Fruit fly (Drosophila melanogaster) whole organism, embryonic: ENCODE results near the gene CG13996.
A peak's percentile ranks its signal among the peaks of the same experiment; 100 is the strongest.

ENCODE experiments used
- B-H1 ChIP-seq: fragments of 200-800 bp; sonication (Bioruptor generic); IDR thresholded peaks from 3 replicates; pipeline ENCODE4 v1.3.6; 2022; ENCODE audit warnings: missing biosample characterization, missing genetic modification characterization
- CG11696 ChIP-seq: fragments of 200-800 bp; sonication (Bioruptor generic); IDR thresholded peaks from 2 replicates; pipeline ENCODE4 v1.3.6; 2022; ENCODE audit warnings: missing biosample characterization, missing genetic modification characterization
- CG12236 ChIP-seq: fragments of 200-800 bp; sonication (Bioruptor generic); optimal IDR thresholded peaks from 2 replicates; lab custom pipeline; 2016; ENCODE audit warnings: missing biosample characterization, missing genetic modification characterization
- CG13296 ChIP-seq: fragments of 200-800 bp; sonication (Bioruptor generic); optimal IDR thresholded peaks from 3 replicates; lab custom pipeline; 2018; ENCODE audit warnings: missing biosample characterization, mild to moderate bottlenecking, missing genetic modification characterization
- CG1602 ChIP-seq: fragments of 200-800 bp; sonication (Bioruptor generic); optimal IDR thresholded peaks from 3 replicates; lab custom pipeline; 2016; ENCODE audit warnings: missing biosample characterization, missing genetic modification characterization
- CG16779 ChIP-seq: fragments of 200-800 bp; sonication (Bioruptor generic); IDR thresholded peaks from 2 replicates; pipeline ENCODE4 v1.3.6; 2022; ENCODE audit warnings: missing biosample characterization, missing genetic modification characterization
- CG17912 ChIP-seq: fragments of 200-800 bp; sonication (Bioruptor generic); optimal IDR thresholded peaks from 2 replicates; lab custom pipeline; 2018; ENCODE audit warnings: missing biosample characterization, mild to moderate bottlenecking, missing genetic modification characterization
- CG18262 ChIP-seq: fragments of 200-800 bp; optimal IDR thresholded peaks from 3 replicates; lab custom pipeline; 2019; ENCODE audit warnings: missing biosample characterization, mild to moderate bottlenecking, missing genetic modification characterization, moderate library complexity
- CG18764 ChIP-seq: fragments of 200-800 bp; sonication (Bioruptor generic); optimal IDR thresholded peaks from 3 replicates; lab custom pipeline; 2016; ENCODE audit warnings: missing biosample characterization, missing genetic modification characterization
- CG2129 ChIP-seq: fragments of 200-800 bp; sonication (Bioruptor generic); IDR thresholded peaks from 2 replicates; pipeline ENCODE4 v1.3.6; 2022; ENCODE audit warnings: missing biosample characterization, missing genetic modification characterization; ENCODE audit not compliant: partially characterized antibody
- CG31441 ChIP-seq: fragments of 200-800 bp; sonication (Bioruptor generic); IDR thresholded peaks from 2 replicates; pipeline ENCODE4 v1.3.6; 2022; ENCODE audit warnings: missing biosample characterization, missing genetic modification characterization
- CG4282 ChIP-seq: fragments of 200-800 bp; sonication (Bioruptor generic); optimal IDR thresholded peaks from 2 replicates; lab custom pipeline; 2016; ENCODE audit warnings: missing biosample characterization, missing genetic modification characterization
- CG4328 ChIP-seq: fragments of 200-800 bp; sonication (Bioruptor generic); optimal IDR thresholded peaks from 3 replicates; lab custom pipeline; 2017; ENCODE audit warnings: missing biosample characterization, missing genetic modification reagents, missing genetic modification characterization
- CG4360 ChIP-seq: fragments of 200-800 bp; sonication (Bioruptor generic); IDR thresholded peaks from 2 replicates; pipeline ENCODE4 v1.3.6; 2022; ENCODE audit warnings: missing biosample characterization, missing genetic modification characterization
- CG43689 ChIP-seq: fragments of 200-800 bp; sonication (Bioruptor generic); IDR thresholded peaks from 2 replicates; pipeline ENCODE4 v1.3.6; 2022; ENCODE audit warnings: missing biosample characterization, missing genetic modification characterization
- CG6175 ChIP-seq: fragments of 200-800 bp; sonication (Bioruptor generic); IDR thresholded peaks from 3 replicates; pipeline ENCODE4 v1.3.6; 2022; ENCODE audit warnings: missing biosample characterization, missing genetic modification characterization
- CG8924 ChIP-seq: fragments of 200-800 bp; optimal IDR thresholded peaks from 3 replicates; lab custom pipeline; 2019; ENCODE audit warnings: missing biosample characterization, mild to moderate bottlenecking, missing genetic modification characterization, moderate library complexity
- Fer1 ChIP-seq: fragments of 200-800 bp; sonication (Bioruptor generic); optimal IDR thresholded peaks from 2 replicates; lab custom pipeline; 2017; ENCODE audit warnings: missing biosample characterization, mild to moderate bottlenecking, missing genetic modification characterization
- Gsc ChIP-seq: fragments of 200-800 bp; sonication (Bioruptor generic); IDR thresholded peaks from 2 replicates; pipeline ENCODE4 v1.3.6; 2022; ENCODE audit warnings: missing biosample characterization, missing genetic modification characterization
- HLH4C ChIP-seq: fragments of 200-800 bp; sonication (Bioruptor generic); IDR thresholded peaks from 3 replicates; pipeline ENCODE4 v1.3.6; 2022; ENCODE audit warnings: missing biosample characterization, missing genetic modification characterization; ENCODE audit not compliant: partially characterized antibody
- Hand ChIP-seq: fragments of 200-800 bp; sonication (Bioruptor generic); optimal IDR thresholded peaks from 2 replicates; lab custom pipeline; 2017; ENCODE audit warnings: mild to moderate bottlenecking, missing biosample characterization, missing genetic modification reagents, missing genetic modification characterization
- Hr39 ChIP-seq: fragments of >200 bp; optimal IDR thresholded peaks from 2 replicates; lab custom pipeline; 2017
- Mad ChIP-seq: fragments of 200-800 bp; sonication (Bioruptor generic); optimal IDR thresholded peaks from 2 replicates; lab custom pipeline; 2016; ENCODE audit warnings: missing biosample characterization, missing genetic modification characterization
- Mrtf ChIP-seq: fragments of 200-800 bp; sonication (Bioruptor generic); IDR thresholded peaks from 3 replicates; pipeline ENCODE4 v1.3.6; 2022; ENCODE audit warnings: missing biosample characterization, missing genetic modification characterization
- Myb ChIP-seq: fragments of 200-800 bp; sonication (Bioruptor generic); optimal IDR thresholded peaks from 2 replicates; lab custom pipeline; 2016; ENCODE audit warnings: missing biosample characterization, missing genetic modification characterization
- Oli ChIP-seq: fragments of 200-800 bp; sonication (Bioruptor generic); optimal IDR thresholded peaks from 2 replicates; lab custom pipeline; 2018; ENCODE audit warnings: missing biosample characterization, mild to moderate bottlenecking, missing genetic modification characterization, moderate library complexity
- Opbp ChIP-seq: fragments of 200-800 bp; sonication (Bioruptor generic); IDR thresholded peaks from 3 replicates; pipeline ENCODE4 v1.3.6; 2022; ENCODE audit warnings: missing biosample characterization, missing genetic modification characterization; ENCODE audit not compliant: partially characterized antibody
- Side ChIP-seq: fragments of 200-800 bp; sonication (Bioruptor generic); optimal IDR thresholded peaks from 2 replicates; lab custom pipeline; 2016; ENCODE audit warnings: missing biosample characterization, missing genetic modification characterization
- Xbp1 ChIP-seq: fragments of 200-800 bp; sonication (Bioruptor generic); optimal IDR thresholded peaks from 3 replicates; lab custom pipeline; 2016; ENCODE audit warnings: missing biosample characterization, mild to moderate bottlenecking, missing genetic modification characterization
- al ChIP-seq: fragments of 200-800 bp; sonication (Bioruptor generic); IDR thresholded peaks from 2 replicates; pipeline ENCODE4 v1.3.6; 2022; ENCODE audit warnings: missing biosample characterization, missing genetic modification characterization
- bab2 ChIP-seq: fragments of 200-800 bp; sonication (Bioruptor generic); optimal IDR thresholded peaks from 2 replicates; lab custom pipeline; 2016; ENCODE audit warnings: missing biosample characterization, missing genetic modification characterization
- bowl ChIP-seq: fragments of 200-800 bp; sonication (Bioruptor generic); IDR thresholded peaks from 2 replicates; pipeline ENCODE4 v1.3.6; 2022; ENCODE audit warnings: missing biosample characterization, missing genetic modification characterization
- br ChIP-seq: fragments of >200 bp; optimal IDR thresholded peaks from 2 replicates; lab custom pipeline; 2017
- bsh ChIP-seq, 2 experiments: fragments of 200-800 bp; sonication (Bioruptor generic); optimal IDR thresholded peaks; 2 replicates each; lab custom pipeline; 2017 to 2018; ENCODE audit warnings: mild to moderate bottlenecking in 2 of 2, missing biosample characterization in 2 of 2, missing genetic modification characterization in 2 of 2, moderate library complexity in 1 of 2
- croc ChIP-seq: fragments of 200-800 bp; sonication (Bioruptor generic); conservative IDR thresholded peaks from 3 replicates; pipeline ENCODE4 v1.3.6; 2022; ENCODE audit warnings: missing biosample characterization, missing genetic modification characterization
- ems ChIP-seq: fragments of 200-800 bp; sonication (Bioruptor generic); optimal IDR thresholded peaks from 3 replicates; lab custom pipeline; 2016; ENCODE audit warnings: missing biosample characterization, missing genetic modification characterization
- fru ChIP-seq: fragments of >200 bp; optimal IDR thresholded peaks from 2 replicates; lab custom pipeline; 2017
- gcm2 ChIP-seq: fragments of 200-800 bp; sonication (Bioruptor generic); optimal IDR thresholded peaks from 2 replicates; lab custom pipeline; 2016; ENCODE audit warnings: missing biosample characterization, missing genetic modification characterization
- grau ChIP-seq: fragments of 200-800 bp; optimal IDR thresholded peaks from 3 replicates; lab custom pipeline; 2019; ENCODE audit warnings: missing biosample characterization, mild to moderate bottlenecking, missing genetic modification characterization, moderate library complexity
- hb ChIP-seq: fragments of 200-800 bp; sonication (Bioruptor generic); IDR thresholded peaks from 3 replicates; pipeline ENCODE4 v1.3.6; 2022; ENCODE audit warnings: missing biosample characterization, missing genetic modification characterization; ENCODE audit not compliant: partially characterized antibody
- kni ChIP-seq: fragments of 200-800 bp; sonication (Bioruptor generic); optimal IDR thresholded peaks from 3 replicates; lab custom pipeline; 2017; ENCODE audit warnings: mild to moderate bottlenecking, missing biosample characterization, missing genetic modification reagents, missing genetic modification characterization
- lbe ChIP-seq: fragments of 200-800 bp; sonication (Bioruptor generic); optimal IDR thresholded peaks from 2 replicates; lab custom pipeline; 2016; ENCODE audit warnings: missing biosample characterization, mild to moderate bottlenecking, missing genetic modification characterization
- mirr ChIP-seq: fragments of 200-800 bp; sonication (Bioruptor generic); optimal IDR thresholded peaks from 3 replicates; lab custom pipeline; 2018; ENCODE audit warnings: missing biosample characterization, mild to moderate bottlenecking, missing genetic modification characterization
- nerfin-2 ChIP-seq: fragments of 200-800 bp; sonication (Bioruptor generic); IDR thresholded peaks from 2 replicates; pipeline ENCODE4 v1.3.6; 2022; ENCODE audit warnings: missing biosample characterization, missing genetic modification characterization; ENCODE audit not compliant: partially characterized antibody
- otp ChIP-seq: fragments of 200-800 bp; sonication (Bioruptor generic); IDR thresholded peaks from 3 replicates; pipeline ENCODE4, ENCODE4 v1.3.6; 2022; ENCODE audit warnings: missing biosample characterization, missing genetic modification characterization
- pum ChIP-seq: fragments of 200-800 bp; sonication (Bioruptor generic); optimal IDR thresholded peaks from 2 replicates; lab custom pipeline; 2016; ENCODE audit warnings: missing biosample characterization, missing genetic modification characterization
- row ChIP-seq: fragments of 200-800 bp; sonication (Bioruptor generic); IDR thresholded peaks from 3 replicates; pipeline ENCODE4 v1.3.6; 2022; ENCODE audit warnings: missing biosample characterization, missing genetic modification characterization
- sima ChIP-seq: fragments of 200-800 bp; sonication (Bioruptor generic); optimal IDR thresholded peaks from 2 replicates; lab custom pipeline; 2016; ENCODE audit warnings: missing biosample characterization, missing genetic modification characterization
- tna ChIP-seq: fragments of 200-800 bp; sonication (Bioruptor generic); IDR thresholded peaks from 2 replicates; pipeline ENCODE4 v1.3.6; 2022; ENCODE audit warnings: missing biosample characterization, missing genetic modification characterization; ENCODE audit not compliant: partially characterized antibody
- usp ChIP-seq: fragments of >200 bp; optimal IDR thresholded peaks from 2 replicates; lab custom pipeline; 2017; ENCODE audit warnings: missing biosample characterization, missing genetic modification characterization
- z ChIP-seq: fragments of 200-800 bp; sonication (Bioruptor generic); IDR thresholded peaks from 3 replicates; pipeline ENCODE4 v1.3.6; 2022; ENCODE audit warnings: missing biosample characterization, missing genetic modification characterization
- zfh2 ChIP-seq: fragments of 200-800 bp; sonication (Bioruptor generic); optimal IDR thresholded peaks from 2 replicates; lab custom pipeline; 2016; ENCODE audit warnings: missing biosample characterization, missing genetic modification characterization

CG13996 gene

DNA sequence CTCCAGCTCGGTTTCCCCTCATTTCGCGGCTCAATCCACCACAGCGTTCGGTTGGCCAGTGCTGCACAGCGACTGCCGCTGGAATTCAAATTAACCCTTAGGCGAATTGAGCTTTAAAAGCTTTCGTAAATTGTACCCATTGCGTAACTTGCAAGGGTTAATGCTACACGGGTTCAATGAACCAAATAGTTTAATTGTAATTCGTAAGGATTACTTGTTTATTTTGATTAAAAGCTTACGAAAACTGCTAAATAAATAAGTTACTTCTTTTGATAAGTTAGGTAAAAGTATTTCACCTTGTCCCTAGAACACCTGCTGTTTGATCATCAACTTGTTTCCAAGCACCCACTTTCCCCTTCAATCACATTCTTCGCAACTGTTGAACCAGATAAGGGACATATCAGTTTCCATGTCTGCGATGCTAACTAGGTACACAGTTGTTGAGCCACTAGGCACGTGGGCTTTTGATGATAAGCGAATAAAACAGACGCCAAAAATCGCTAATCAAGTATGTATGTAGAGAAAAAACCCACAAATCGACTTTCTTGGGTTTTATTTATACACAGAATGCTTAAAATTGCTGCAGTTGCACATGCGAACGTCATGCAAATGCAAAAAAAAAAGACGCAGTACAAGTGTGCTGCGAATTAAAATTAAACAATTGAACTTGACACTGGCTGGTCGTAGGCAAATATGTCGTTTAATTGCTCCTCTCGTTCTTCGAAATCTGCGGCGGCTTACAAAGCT lies 25.5 kb downstream of the CG13996 start, which contains the start of gene Pfas (continued):
- TF ChIP-seq Side (GFP tag; lab: Kevin White, UChicago) (peak; percentile 50), CG13296 (GFP tag; lab: Kevin White, UChicago) (peak; percentile 26), ems (GFP tag; lab: Kevin White, UChicago) (peak; percentile 41), Hr39 (lab: Kevin White, UChicago) (no peak), CG11696 (GFP tag; lab: Robert Waterston, UW) (no peak), Gsc (GFP tag; lab: Robert Waterston, UW) (no peak), Fer1 (GFP tag; lab: Kevin White, UChicago) (peak; percentile 72), CG2129 (GFP tag; lab: Robert Waterston, UW) (no peak), CG43689 (GFP tag; lab: Robert Waterston, UW) (no peak), CG18764 (GFP tag; lab: Kevin White, UChicago) (no peak), CG1602 (no peak), grau (peak; percentile 63), nerfin-2 (GFP tag; lab: Robert Waterston, UW) (no peak), CG12236 (GFP tag; lab: Kevin White, UChicago) (no peak), hb (GFP tag; lab: Robert Waterston, UW) (no peak), Myb (peak; percentile 95), CG31441 (no peak), Hand (GFP tag; lab: Kevin White, UChicago) (peak; percentile 23), z (no peak), zfh2 (GFP tag; lab: Kevin White, UChicago) (peak; percentile 72), usp (GFP tag; lab: Kevin White, UChicago) (no peak), CG8924 (tag; lab: Kevin White, UChicago) (peak; percentile 36), br (no peak), bsh (GFP tag; optimal IDR thresholded peaks at IDR 0.05; lab: Kevin White, UChicago) (peak in 1 of 2 experiments; percentile 45), CG4328 (GFP tag; lab: Kevin White, UChicago) (peak; percentile 27), Mrtf (GFP tag; lab: Robert Waterston, UW) (no peak), al (GFP tag; lab: Robert Waterston, UW) (0 out of 2 replicates have a peak, but pooled peaks have one; percentile 31), Oli (tag; lab: Kevin White, UChicago) (no peak), pum (GFP tag; lab: Kevin White, UChicago) (no peak), CG17912 (GFP tag; lab: Kevin White, UChicago) (peak; percentile 6), CG4360 (GFP tag; lab: Robert Waterston, UW) (no peak), kni (GFP tag; lab: Kevin White, UChicago) (peak; percentile 3), HLH4C (GFP tag; lab: Robert Waterston, UW) (no peak), row (GFP tag; lab: Robert Waterston, UW) (peak; percentile 82), Mad (no peak), croc (GFP tag; lab: Robert Waterston, UW) (no peak), otp (GFP tag; lab: Robert Waterston, UW) (no peak), CG6175 (GFP tag; lab: Robert Waterston, UW) (no peak), fru (lab: Kevin White, UChicago) (no peak), lbe (GFP tag; lab: Kevin White, UChicago) (peak; percentile 35), bowl (GFP tag; lab: Robert Waterston, UW) (no peak), tna (GFP tag; lab: Robert Waterston, UW) (no peak), CG16779 (GFP tag; lab: Robert Waterston, UW) (no peak), B-H1 (GFP tag; lab: Robert Waterston, UW) (no peak), gcm2 (GFP tag; lab: Kevin White, UChicago) (no peak), CG4282 (GFP tag; lab: Kevin White, UChicago) (peak; percentile 27), Xbp1 (GFP tag; lab: Kevin White, UChicago) (peak; percentile 52), bab2 (GFP tag; lab: Kevin White, UChicago) (peak; percentile 5), CG18262 (tag; lab: Kevin White, UChicago) (peak; percentile 33), mirr (GFP tag; lab: Kevin White, UChicago) (peak; percentile 75), Opbp (no peak), sima (peak; percentile 3)
